Worm (Caenorhabditis elegans) whole organism, L2 larva: Measurements from ENCODE around the gene srx-32.
"Not testable (repeated sequence)": the region's sequence is repeated elsewhere in the genome, so short reads cannot be mapped to it uniquely, and the experiment has no call there.

Source experiments
- C34F6.9 ChIP-seq: fragments of 150-350 bp; optimal IDR thresholded peaks from 2 replicates; lab custom pipeline; 2014; ENCODE audit warnings: missing biosample characterization, missing genetic modification characterization
- F13H6.1 ChIP-seq: sonication (generic microtip); optimal IDR thresholded peaks from 2 replicates; lab custom pipeline; 2016; ENCODE audit warnings: missing genetic modification characterization, missing compliant biosample characterization
- R02D3.7 ChIP-seq: fragments of 150-350 bp; optimal IDR thresholded peaks from 2 replicates; lab custom pipeline; 2014; ENCODE audit warnings: missing biosample characterization, missing genetic modification characterization
- Y55F3AM.14 ChIP-seq: fragments of 200-800 bp; sonication (Bioruptor generic); optimal IDR thresholded peaks from 2 replicates; lab custom pipeline; 2018; ENCODE audit warnings: mild to moderate bottlenecking, missing genetic modification characterization, missing compliant biosample characterization
- aly-2 ChIP-seq: fragments of 150-350 bp; optimal IDR thresholded peaks from 2 replicates; lab custom pipeline; 2014; ENCODE audit warnings: missing biosample characterization, missing genetic modification characterization
- ama-1 ChIP-seq: fragments of 150-350 bp; optimal IDR thresholded peaks from 2 replicates; lab custom pipeline; 2018; ENCODE audit warnings: inconsistent platforms
- ceh-16 ChIP-seq: fragments of 150-350 bp; optimal IDR thresholded peaks from 2 replicates; lab custom pipeline; 2014; ENCODE audit warnings: missing biosample characterization, missing genetic modification characterization
- ceh-82 ChIP-seq: fragments of 150-350 bp; optimal IDR thresholded peaks from 2 replicates; lab custom pipeline; 2014; ENCODE audit warnings: missing biosample characterization, missing genetic modification characterization
- dmd-4 ChIP-seq: sonication (generic microtip); optimal IDR thresholded peaks from 2 replicates; lab custom pipeline; 2017; ENCODE audit warnings: missing biosample characterization, missing genetic modification characterization
- elt-1 ChIP-seq: fragments of 150-350 bp; optimal IDR thresholded peaks from 2 replicates; lab custom pipeline; 2014; ENCODE audit warnings: missing biosample characterization, missing genetic modification characterization
- elt-3 ChIP-seq: sonication (generic microtip); optimal IDR thresholded peaks from 2 replicates; lab custom pipeline; 2017; ENCODE audit warnings: missing biosample characterization, missing genetic modification characterization
- fos-1 ChIP-seq: fragments of 150-350 bp; optimal IDR thresholded peaks from 2 replicates; lab custom pipeline; 2014; ENCODE audit warnings: missing biosample characterization, missing genetic modification characterization
- gmeb-1 ChIP-seq: fragments of 150-350 bp; optimal IDR thresholded peaks from 2 replicates; lab custom pipeline; 2014; ENCODE audit warnings: missing biosample characterization, missing genetic modification characterization
- lin-11 ChIP-seq: fragments of 150-350 bp; sonication (generic microtip); optimal IDR thresholded peaks from 2 replicates; lab custom pipeline; 2014; ENCODE audit warnings: missing biosample characterization, missing genetic modification characterization, inconsistent platforms, mixed read lengths
- lin-13 ChIP-seq: fragments of 150-350 bp; optimal IDR thresholded peaks from 2 replicates; lab custom pipeline; 2014; ENCODE audit warnings: missing biosample characterization, missing genetic modification reagents, missing genetic modification characterization
- lin-39 ChIP-seq: fragments of 150-350 bp; optimal IDR thresholded peaks from 2 replicates; lab custom pipeline; 2014; ENCODE audit warnings: missing biosample characterization, missing genetic modification reagents, missing genetic modification characterization
- mbf-1 ChIP-seq: sonication (generic microtip); optimal IDR thresholded peaks from 2 replicates; lab custom pipeline; 2017; ENCODE audit warnings: missing biosample characterization, missing genetic modification characterization
- mdl-1 ChIP-seq, 2 experiments: fragments of 150-350 bp in 1 of 2; sonication (generic microtip) in 1 of 2; optimal IDR thresholded peaks; 2 replicates each; lab custom pipeline; 2017; ENCODE audit warnings: missing biosample characterization in 2 of 2, missing genetic modification characterization in 2 of 2
- nhr-10 ChIP-seq: sonication (generic microtip); optimal IDR thresholded peaks from 2 replicates; lab custom pipeline; 2017; ENCODE audit warnings: missing biosample characterization, missing genetic modification characterization
- nhr-12 ChIP-seq: fragments of 150-350 bp; optimal IDR thresholded peaks from 2 replicates; lab custom pipeline; 2014; ENCODE audit warnings: missing biosample characterization, missing genetic modification characterization
- nhr-129 ChIP-seq: fragments of 150-350 bp; optimal IDR thresholded peaks from 2 replicates; lab custom pipeline; 2014; ENCODE audit warnings: missing biosample characterization, missing genetic modification characterization
- nhr-21 ChIP-seq: fragments of 150-350 bp; optimal IDR thresholded peaks from 2 replicates; lab custom pipeline; 2014; ENCODE audit warnings: missing biosample characterization, missing genetic modification characterization
- nhr-23 ChIP-seq: fragments of 150-350 bp; optimal IDR thresholded peaks from 2 replicates; lab custom pipeline; 2014; ENCODE audit warnings: missing biosample characterization, missing genetic modification reagents, missing genetic modification characterization
- nhr-237 ChIP-seq: fragments of 150-350 bp; optimal IDR thresholded peaks from 2 replicates; lab custom pipeline; 2014; ENCODE audit warnings: missing biosample characterization, missing genetic modification characterization
- nhr-25 ChIP-seq: fragments of 150-350 bp; sonication (generic microtip); optimal IDR thresholded peaks from 3 replicates; lab custom pipeline; 2014; ENCODE audit warnings: missing biosample characterization, missing genetic modification characterization
- nhr-6 ChIP-seq: fragments of 150-350 bp; optimal IDR thresholded peaks from 2 replicates; lab custom pipeline; 2014; ENCODE audit warnings: missing biosample characterization, missing genetic modification characterization
- skn-1 ChIP-seq: sonication (generic microtip); optimal IDR thresholded peaks from 2 replicates; lab custom pipeline; 2017; ENCODE audit warnings: missing biosample characterization, missing genetic modification characterization
- sma-9 ChIP-seq, 2 experiments: fragments of 150-350 bp in 1 of 2; sonication (generic microtip) in 1 of 2; optimal IDR thresholded peaks; 2 replicates each; lab custom pipeline; 2014 to 2016; ENCODE audit warnings: missing genetic modification characterization in 2 of 2, mild to moderate bottlenecking in 1 of 2, missing biosample characterization in 1 of 2, missing compliant biosample characterization in 1 of 2, missing genetic modification reagents in 1 of 2, moderate library complexity in 1 of 2
- snpc-4 ChIP-seq: fragments of 150-350 bp; optimal IDR thresholded peaks from 2 replicates; lab custom pipeline; 2014; ENCODE audit warnings: missing biosample characterization, missing genetic modification characterization
- unc-62 ChIP-seq: fragments of 150-350 bp; optimal IDR thresholded peaks from 2 replicates; lab custom pipeline; 2014; ENCODE audit warnings: missing biosample characterization, missing genetic modification reagents, missing genetic modification characterization
- ztf-1 ChIP-seq: fragments of 200-800 bp; sonication (Bioruptor generic); conservative IDR thresholded peaks from 2 replicates; pipeline ENCODE4 v1.3.6; 2022; ENCODE audit warnings: missing genetic modification characterization, missing compliant biosample characterization
- ztf-11 ChIP-seq: sonication (generic microtip); optimal IDR thresholded peaks from 2 replicates; lab custom pipeline; 2017; ENCODE audit warnings: missing biosample characterization, missing genetic modification characterization
- ztf-4 ChIP-seq: fragments of 150-350 bp; optimal IDR thresholded peaks from 2 replicates; lab custom pipeline; 2014; ENCODE audit warnings: missing biosample characterization, missing genetic modification characterization

Gene srx-32

ce11 chrV:849042-849441 is 28.5 kb upstream of the srx-32 start:
- TF ChIP-seq C34F6.9 (no peak), ama-1 (lab: Kevin White, UChicago) (no peak), R02D3.7 (no peak), gmeb-1 (no peak), nhr-6 (tag; lab: Kevin White, UChicago) (no peak), fos-1 (no peak)

- TF ChIP-seq snpc-4 (tag; lab: Kevin White, UChicago) (no peak), Y55F3AM.14 (GFP tag; lab: Kevin White, UChicago) (no peak), mbf-1 (tag; lab: Kevin White, UChicago) (no peak), ztf-1 (GFP tag; lab: Robert Waterston, UW) (no peak), nhr-10 (no peak), F13H6.1 (no peak), sma-9 (GFP tag; optimal IDR thresholded peaks at IDR 0.05; lab: Kevin White, UChicago) (no peak), sma-9 (tag; optimal IDR thresholded peaks at IDR 0.05; lab: Kevin White, UChicago) (no peak), skn-1 (tag; lab: Kevin White, UChicago) (no peak), unc-62 (no peak)
Measured at ce11 chrV:847521-847920, 27.0 kb upstream of the srx-32 start, which contains the start of gene srbc-13. Gene srbc-13 (plus strand): TSS chrV:847821.

ce11 chrV:843118-843517 is 22.6 kb upstream of the srx-32 start, which contains the start of gene K09C6.8:
Gene K09C6.8 (minus strand): TSS chrV:843218.
- TF ChIP-seq nhr-23; nhr-25 (tag; lab: Kevin White, UChicago); lin-13 (GFP tag; lab: Kevin White, UChicago): not testable (repeated sequence)
- TF ChIP-seq, all 48 proteins: peak for 0; not testable (repeated sequence) for 48

- no peak for TF ChIP-seq nhr-10
Measured at ce11 chrV:842611-843010, 22.1 kb upstream of the srx-32 start.

- not testable (repeated sequence) for TF ChIP-seq nhr-23; Y55F3AM.14 (GFP tag; lab: Kevin White, UChicago); nhr-21 (tag; lab: Kevin White, UChicago)
Measured at ce11 chrV:838984-839471, 18.5 kb upstream of the srx-32 start, which contains the start of the genes K09C6.7 and K09C6.10. Gene K09C6.7 (minus strand): TSS chrV:839084. Gene K09C6.10 (plus strand): TSS chrV:839421.

ce11 chrV:833368-833767 is 12.8 kb upstream of the srx-32 start, which contains the start of gene F41H8.1:
Gene F41H8.1 (plus strand): TSS chrV:833668.
- TF ChIP-seq lin-39 (tag; lab: Kevin White, UChicago) = no peak
- TF ChIP-seq ama-1 (lab: Kevin White, UChicago) = no peak
- TF ChIP-seq ztf-11 (tag; lab: Kevin White, UChicago) = no peak
- TF ChIP-seq gmeb-1 = no peak
- TF ChIP-seq ceh-16 = no peak
- no peak for TF ChIP-seq elt-1 (tag; lab: Kevin White, UChicago)
- no peak for TF ChIP-seq skn-1 (tag; lab: Kevin White, UChicago)
- TF ChIP-seq nhr-237 (tag; lab: Kevin White, UChicago) = no peak
- TF ChIP-seq elt-3 (tag; lab: Kevin White, UChicago) = no peak
- TF ChIP-seq R02D3.7 = no peak
- TF ChIP-seq nhr-21 (tag; lab: Kevin White, UChicago) = no peak
- TF ChIP-seq ztf-4 (tag; lab: Kevin White, UChicago) = no peak

ce11 chrV:826097-826496 is 5.6 kb upstream of the srx-32 start, which contains the start of gene F41H8.2:
Gene F41H8.2 (plus strand): TSS chrV:826397.
- TF ChIP-seq nhr-12 (no peak), mdl-1 (tag; optimal IDR thresholded peaks at IDR 0.05; lab: Kevin White, UChicago) (no peak), nhr-129 (tag; lab: Kevin White, UChicago) (no peak), ama-1 (lab: Kevin White, UChicago) (no peak), R02D3.7 (no peak), lin-11 (tag; lab: Kevin White, UChicago) (no peak), snpc-4 (tag; lab: Kevin White, UChicago) (no peak), aly-2 (tag; lab: Kevin White, UChicago) (no peak), F13H6.1 (no peak), ceh-82 (tag; lab: Kevin White, UChicago) (no peak), ztf-4 (tag; lab: Kevin White, UChicago) (no peak), dmd-4 (tag; lab: Kevin White, UChicago) (no peak)
